Fruit fly (Drosophila melanogaster) whole organism, wandering third instar larva: ENCODE data around the gene Mlc2.
A peak's percentile ranks its signal among the peaks of the same experiment; 100 is the strongest.

Source experiments
- Abd-B ChIP-seq: fragments of >200 bp; optimal IDR thresholded peaks from 2 replicates; lab custom pipeline; 2017; ENCODE audit warnings: missing biosample characterization, missing genetic modification characterization
- CG32264 ChIP-seq: fragments of 200-800 bp; sonication (Bioruptor generic); optimal IDR thresholded peaks from 2 replicates; lab custom pipeline; 2016; ENCODE audit warnings: missing biosample characterization, missing genetic modification characterization
- CG9705 ChIP-seq: fragments of 200-800 bp; sonication (Bioruptor generic); optimal IDR thresholded peaks from 2 replicates; lab custom pipeline; 2018; ENCODE audit warnings: missing biosample characterization, mild to moderate bottlenecking, missing genetic modification characterization
- CrebA ChIP-seq: fragments of 200-800 bp; sonication (Bioruptor generic); optimal IDR thresholded peaks from 2 replicates; lab custom pipeline; 2016; ENCODE audit warnings: missing biosample characterization, mild to moderate bottlenecking, missing genetic modification characterization, borderline replicate concordance
- Dfd ChIP-seq: fragments of >200 bp; optimal IDR thresholded peaks from 2 replicates; lab custom pipeline; 2017; ENCODE audit warnings: missing biosample characterization, missing genetic modification characterization
- Dif ChIP-seq: fragments of 200-275, 200-300 bp; sonication (Bioruptor generic); optimal IDR thresholded peaks from 2 replicates; lab custom pipeline; 2018; ENCODE audit warnings: missing biosample characterization, missing genetic modification characterization; ENCODE audit not compliant: partially characterized antibody
- GATAd ChIP-seq: sonication (Bioruptor generic); optimal IDR thresholded peaks from 2 replicates; lab custom pipeline; 2016; ENCODE audit warnings: missing biosample characterization, missing genetic modification characterization
- HLH106 ChIP-seq: fragments of 200-800 bp; optimal IDR thresholded peaks from 3 replicates; lab custom pipeline; 2019; ENCODE audit warnings: missing biosample characterization, mild to moderate bottlenecking, missing genetic modification characterization, moderate library complexity
- Hnf4 ChIP-seq: fragments of 200-800 bp; sonication (Bioruptor generic); optimal IDR thresholded peaks from 2 replicates; lab custom pipeline; 2016; ENCODE audit warnings: missing biosample characterization, mild to moderate bottlenecking, missing genetic modification characterization
- Hr78 ChIP-seq: fragments of >200 bp; optimal IDR thresholded peaks from 2 replicates; lab custom pipeline; 2017; ENCODE audit warnings: missing biosample characterization, missing genetic modification characterization
- Hr83 ChIP-seq: fragments of 200-300 bp; sonication (Bioruptor generic); optimal IDR thresholded peaks from 2 replicates; lab custom pipeline; 2016; ENCODE audit warnings: missing biosample characterization, mild to moderate bottlenecking, missing genetic modification characterization, moderate library complexity; ENCODE audit not compliant: poor library complexity, severe bottlenecking
- Jra ChIP-seq: sonication (Bioruptor generic); optimal IDR thresholded peaks from 2 replicates; lab custom pipeline; 2016; ENCODE audit warnings: missing biosample characterization, missing genetic modification characterization
- Mio ChIP-seq: sonication (Bioruptor generic); optimal IDR thresholded peaks from 2 replicates; lab custom pipeline; 2016; ENCODE audit warnings: missing biosample characterization, missing genetic modification characterization
- Myc ChIP-seq: fragments of >200 bp; optimal IDR thresholded peaks from 2 replicates; lab custom pipeline; 2017
- N ChIP-seq: fragments of >200 bp; optimal IDR thresholded peaks from 2 replicates; lab custom pipeline; 2018; ENCODE audit warnings: missing biosample characterization, missing external identifiers, missing genetic modification characterization
- OdsH ChIP-seq: fragments of 200-800 bp; sonication (Bioruptor generic); optimal IDR thresholded peaks from 2 replicates; lab custom pipeline; 2016; ENCODE audit warnings: missing biosample characterization, mild to moderate bottlenecking, missing genetic modification characterization
- Rel ChIP-seq, 2 experiments: fragments of 200-800 bp; sonication (Bioruptor generic) in 1 of 2; optimal IDR thresholded peaks; 2 replicates in 1 of 2; 3 replicates in 1 of 2; lab custom pipeline; 2016 to 2019; ENCODE audit warnings: mild to moderate bottlenecking in 2 of 2, missing biosample characterization in 2 of 2, missing genetic modification characterization in 2 of 2, moderate library complexity in 1 of 2
- Sp1 ChIP-seq: fragments of 200-800 bp; sonication (Bioruptor generic); optimal IDR thresholded peaks from 3 replicates; lab custom pipeline; 2019; ENCODE audit warnings: missing biosample characterization, mild to moderate bottlenecking, missing genetic modification characterization, moderate library complexity
- Vsx2 ChIP-seq: fragments of 200-300, 225-300 bp; sonication (Bioruptor generic); optimal IDR thresholded peaks from 2 replicates; lab custom pipeline; 2018; ENCODE audit warnings: missing biosample characterization, missing genetic modification characterization; ENCODE audit not compliant: partially characterized antibody
- br ChIP-seq: fragments of 200-800 bp; sonication (Bioruptor generic); optimal IDR thresholded peaks from 2 replicates; lab custom pipeline; 2016; ENCODE audit warnings: missing biosample characterization, missing genetic modification characterization
- brk ChIP-seq: fragments of 200-800 bp; sonication (Bioruptor generic); optimal IDR thresholded peaks from 2 replicates; lab custom pipeline; 2016; ENCODE audit warnings: missing biosample characterization, mild to moderate bottlenecking, missing genetic modification characterization
- dl ChIP-seq, 2 experiments: fragments of 175-275, 200-275 bp in 1 of 2; fragments of 200-275 bp in 1 of 2; sonication (Bioruptor generic); optimal IDR thresholded peaks; lab custom pipeline; 2018; ENCODE audit warnings: mild to moderate bottlenecking in 2 of 2, missing biosample characterization in 2 of 2, missing genetic modification characterization in 2 of 2, moderate library complexity in 2 of 2; ENCODE audit not compliant: partially characterized antibody in 2 of 2, insufficient read depth in 1 of 2
- dmrt93B ChIP-seq: fragments of 200-800 bp; sonication (Bioruptor generic); optimal IDR thresholded peaks from 2 replicates; lab custom pipeline; 2018; ENCODE audit warnings: missing biosample characterization, mild to moderate bottlenecking, missing genetic modification characterization
- dsf ChIP-seq: sonication (Bioruptor generic); optimal IDR thresholded peaks from 2 replicates; lab custom pipeline; 2016; ENCODE audit warnings: missing biosample characterization, missing genetic modification characterization, borderline replicate concordance
- ey ChIP-seq: fragments of 200-800 bp; sonication (Bioruptor generic); optimal IDR thresholded peaks from 2 replicates; lab custom pipeline; 2016; ENCODE audit warnings: missing biosample characterization, missing genetic modification characterization
- foxo ChIP-seq, 2 experiments: fragments of 200-800 bp; sonication (Bioruptor generic); optimal IDR thresholded peaks; 2 replicates in 1 of 2; 3 replicates in 1 of 2; lab custom pipeline; 2016 to 2017; ENCODE audit warnings: missing biosample characterization in 2 of 2, missing genetic modification characterization in 2 of 2
- fru ChIP-seq: fragments of 200-800 bp; sonication (Bioruptor generic); optimal IDR thresholded peaks from 3 replicates; lab custom pipeline; 2016; ENCODE audit warnings: missing biosample characterization, mild to moderate bottlenecking, missing genetic modification characterization
- h ChIP-seq: fragments of 200-800 bp; sonication (Bioruptor generic); optimal IDR thresholded peaks from 3 replicates; lab custom pipeline; 2016; ENCODE audit warnings: missing biosample characterization, mild to moderate bottlenecking, missing genetic modification characterization
- jim ChIP-seq: fragments of 175-275, 200-325 bp; sonication (Bioruptor generic); optimal IDR thresholded peaks from 2 replicates; lab custom pipeline; 2016; ENCODE audit warnings: missing biosample characterization, mild to moderate bottlenecking, missing genetic modification characterization
- lola ChIP-seq: fragments of >200 bp; optimal IDR thresholded peaks from 2 replicates; lab custom pipeline; 2017; ENCODE audit warnings: missing biosample characterization, missing genetic modification characterization
- pan ChIP-seq: fragments of >200 bp; optimal IDR thresholded peaks from 2 replicates; lab custom pipeline; 2017
- psq ChIP-seq: fragments of 200-800 bp; sonication (Bioruptor generic); optimal IDR thresholded peaks from 3 replicates; lab custom pipeline; 2017; ENCODE audit warnings: missing biosample characterization, mild to moderate bottlenecking, missing genetic modification characterization, moderate library complexity
- rgr ChIP-seq: fragments of 200-800 bp; sonication (Bioruptor generic); optimal IDR thresholded peaks from 3 replicates; lab custom pipeline; 2016; ENCODE audit warnings: missing biosample characterization, mild to moderate bottlenecking, missing genetic modification characterization
- sage ChIP-seq: fragments of 200-800 bp; sonication (Bioruptor generic); optimal IDR thresholded peaks from 2 replicates; lab custom pipeline; 2016; ENCODE audit warnings: missing biosample characterization, mild to moderate bottlenecking, missing genetic modification characterization
- sv ChIP-seq: fragments of 200-800 bp; sonication (Bioruptor generic); optimal IDR thresholded peaks from 3 replicates; lab custom pipeline; 2016; ENCODE audit warnings: missing biosample characterization, missing genetic modification characterization
- tai ChIP-seq: sonication (Bioruptor generic); optimal IDR thresholded peaks from 2 replicates; lab custom pipeline; 2016; ENCODE audit warnings: missing biosample characterization, missing genetic modification characterization
- usp ChIP-seq: fragments of >200 bp; optimal IDR thresholded peaks from 2 replicates; lab custom pipeline; 2017; ENCODE audit warnings: missing biosample characterization, missing genetic modification characterization
- woc ChIP-seq: sonication (Bioruptor generic); optimal IDR thresholded peaks from 2 replicates; lab custom pipeline; 2016; ENCODE audit warnings: missing biosample characterization, mild to moderate bottlenecking, missing genetic modification characterization

Gene Mlc2

dm6 chr3R:30196128-30196527 lies 21.8 kb upstream of the Mlc2 start, which contains the start of gene CG15531:
Gene CG15531 (minus strand): TSS chr3R:30196228.
- TF ChIP-seq OdsH (GFP tag; lab: Kevin White, UChicago) (no peak), CG9705 (no peak), fru (GFP tag; lab: Kevin White, UChicago) (no peak), jim (no peak), Dfd (GFP tag; lab: Kevin White, UChicago) (no peak), usp (GFP tag; lab: Kevin White, UChicago) (no peak)

dm6 chr3R:30195606-30196049 lies 21.3 kb upstream of the Mlc2 start:
- TF ChIP-seq dl (GFP tag; optimal IDR thresholded peaks at IDR 0.05; lab: Kevin White, UChicago; ENCODE audit: insufficient read depth in 1 of 2, partially characterized antibody in 2 of 2) (no peak), Vsx2 (GFP tag; lab: Kevin White, UChicago) (no peak), lola (GFP tag; lab: Kevin White, UChicago) (no peak), Sp1 (GFP tag; lab: Kevin White, UChicago) (peak; percentile 16), foxo (GFP tag; optimal IDR thresholded peaks at IDR 0.05; lab: Kevin White, UChicago) (peak in 1 of 2 experiments; percentile 61), CrebA (no peak), Dif (GFP tag; lab: Kevin White, UChicago) (no peak), Dfd (GFP tag; lab: Kevin White, UChicago) (no peak), sv (GFP tag; lab: Kevin White, UChicago) (no peak), jim (no peak), ey (GFP tag; lab: Kevin White, UChicago) (peak; percentile 26), Hr83 (no peak), Jra (GFP tag; lab: Kevin White, UChicago) (no peak), Hr78 (no peak), dsf (no peak), Abd-B (GFP tag; lab: Kevin White, UChicago) (no peak), rgr (peak; percentile 8), tai (no peak), usp (GFP tag; lab: Kevin White, UChicago) (no peak), psq (GFP tag; lab: Kevin White, UChicago) (no peak), CG9705 (no peak), br (GFP tag; lab: Kevin White, UChicago) (peak; percentile 9), woc (GFP tag; lab: Kevin White, UChicago) (no peak), Rel (GFP tag; optimal IDR thresholded peaks at IDR 0.05; lab: Kevin White, UChicago) (no peak), Rel (tag; optimal IDR thresholded peaks at IDR 0.05; lab: Kevin White, UChicago) (no peak), Hnf4 (no peak), OdsH (GFP tag; lab: Kevin White, UChicago) (peak; percentile 14), HLH106 (tag; lab: Kevin White, UChicago) (peak; percentile 50), GATAd (GFP tag; lab: Kevin White, UChicago) (no peak), fru (GFP tag; lab: Kevin White, UChicago) (no peak), brk (no peak), Myc (lab: Kevin White, UChicago) (peak; percentile 55), pan (no peak), h (peak; percentile 51), CG32264 (no peak), Mio (GFP tag; lab: Kevin White, UChicago) (no peak), sage (GFP tag; lab: Kevin White, UChicago) (no peak), N (GFP tag; lab: Kevin White, UChicago) (no peak), dmrt93B (GFP tag; lab: Kevin White, UChicago) (no peak)

- no peak for TF ChIP-seq HLH106 (tag; lab: Kevin White, UChicago)
- TF ChIP-seq dsf, result no peak
- no peak for TF ChIP-seq ey (GFP tag; lab: Kevin White, UChicago)
- TF ChIP-seq Hnf4, result no peak
- no peak for TF ChIP-seq sage (GFP tag; lab: Kevin White, UChicago)
- TF ChIP-seq Dfd (GFP tag; lab: Kevin White, UChicago), result no peak
- TF ChIP-seq lola (GFP tag; lab: Kevin White, UChicago), result no peak
- TF ChIP-seq usp (GFP tag; lab: Kevin White, UChicago), result no peak
- TF ChIP-seq CrebA, result no peak
- no peak for TF ChIP-seq Abd-B (GFP tag; lab: Kevin White, UChicago)
- no peak for TF ChIP-seq tai
- TF ChIP-seq OdsH (GFP tag; lab: Kevin White, UChicago), result no peak
- no peak for TF ChIP-seq br (GFP tag; lab: Kevin White, UChicago)
- TF ChIP-seq Sp1 (GFP tag; lab: Kevin White, UChicago), result no peak
- TF ChIP-seq Jra (GFP tag; lab: Kevin White, UChicago), result no peak
- TF ChIP-seq Vsx2 (GFP tag; lab: Kevin White, UChicago), result no peak
- no peak for TF ChIP-seq GATAd (GFP tag; lab: Kevin White, UChicago)
- no peak for TF ChIP-seq dl (GFP tag; optimal IDR thresholded peaks at IDR 0.05; lab: Kevin White, UChicago; ENCODE audit: insufficient read depth in 1 of 2, partially characterized antibody in 2 of 2)
Measured at dm6 chr3R:30193826-30194225, 19.5 kb upstream of the Mlc2 start.
